Fruit fly (Drosophila melanogaster) Kc167 (cell line): ENCODE results near the gene Gcn5.

Source experiments
- Myc ChIP-seq: fragments of >200 bp; optimal IDR thresholded peaks from 2 replicates; lab custom pipeline; 2017; ENCODE audit warnings: missing external identifiers
- Sin3A ChIP-seq: fragments of >200 bp; optimal IDR thresholded peaks from 2 replicates; lab custom pipeline; 2018; ENCODE audit warnings: missing external identifiers
- h ChIP-seq: fragments of >200 bp; optimal IDR thresholded peaks from 3 replicates; lab custom pipeline; 2018; ENCODE audit warnings: missing external identifiers
- insv ChIP-seq: fragments of >200 bp; optimal IDR thresholded peaks from 3 replicates; lab custom pipeline; 2018; ENCODE audit warnings: missing external identifiers
- psq ChIP-seq: fragments of >200 bp; optimal IDR thresholded peaks from 2 replicates; lab custom pipeline; 2017; ENCODE audit warnings: missing external identifiers
- ttk ChIP-seq: sonication (Bioruptor generic); optimal IDR thresholded peaks from 2 replicates; lab custom pipeline; 2017; ENCODE audit warnings: missing external identifiers

The Gcn5 gene

dm6 chr3L:12523941-12524340, at the start of gene Gcn5, which contains the start of gene ver:
Gene Gcn5, minus strand, starts transcription at chr3L:12524014.
Gene ver, plus strand, starts transcription at chr3L:12523987.
- TF ChIP-seq Myc (lab: Kevin White, UChicago): no peak
- TF ChIP-seq psq (lab: Kevin White, UChicago): no peak
- no peak for TF ChIP-seq ttk (lab: Kevin White, UChicago)
- TF ChIP-seq insv (lab: Kevin White, UChicago): no peak
- no peak for TF ChIP-seq Sin3A
- no peak for TF ChIP-seq h (lab: Kevin White, UChicago)

dm6 chr3L:12572366-12572765, 48.6 kb upstream of the Gcn5 start, which contains the start of gene sowah:
Gene sowah, minus strand, starts transcription at chr3L:12572542.
- TF ChIP-seq psq (lab: Kevin White, UChicago) (no peak), Sin3A (no peak), Myc (lab: Kevin White, UChicago) (no peak), ttk (lab: Kevin White, UChicago) (no peak), insv (lab: Kevin White, UChicago) (no peak), h (lab: Kevin White, UChicago) (no peak)

- TF ChIP-seq insv (lab: Kevin White, UChicago): no peak
- TF ChIP-seq h (lab: Kevin White, UChicago): no peak
- TF ChIP-seq Myc (lab: Kevin White, UChicago): no peak
- TF ChIP-seq psq (lab: Kevin White, UChicago): no peak
Observed at dm6 chr3L:12566065-12566730, 42.4 kb upstream of the Gcn5 start.

dm6 chr3L:12565422-12565821, 41.6 kb upstream of the Gcn5 start:
- TF ChIP-seq insv (lab: Kevin White, UChicago): no peak
- no peak for TF ChIP-seq Myc (lab: Kevin White, UChicago)
- no peak for TF ChIP-seq Sin3A
- no peak for TF ChIP-seq ttk (lab: Kevin White, UChicago)
- TF ChIP-seq h (lab: Kevin White, UChicago): no peak
- no peak for TF ChIP-seq psq (lab: Kevin White, UChicago)

- no peak for TF ChIP-seq ttk (lab: Kevin White, UChicago)
- no peak for TF ChIP-seq insv (lab: Kevin White, UChicago)
- no peak for TF ChIP-seq Sin3A
- no peak for TF ChIP-seq Myc (lab: Kevin White, UChicago)
- no peak for TF ChIP-seq psq (lab: Kevin White, UChicago)
- no peak for TF ChIP-seq h (lab: Kevin White, UChicago)
Observed at dm6 chr3L:12564979-12565378, 41.2 kb upstream of the Gcn5 start.

dm6 chr3L:12564284-12564683, 40.5 kb upstream of the Gcn5 start:
- no peak for TF ChIP-seq Myc (lab: Kevin White, UChicago)
- TF ChIP-seq h (lab: Kevin White, UChicago): no peak
- no peak for TF ChIP-seq psq (lab: Kevin White, UChicago)
- TF ChIP-seq ttk (lab: Kevin White, UChicago): no peak
- TF ChIP-seq Sin3A: no peak
- no peak for TF ChIP-seq insv (lab: Kevin White, UChicago)

dm6 chr3L:12559273-12559672, 35.5 kb upstream of the Gcn5 start:
- TF ChIP-seq psq (lab: Kevin White, UChicago) (no peak), insv (lab: Kevin White, UChicago) (no peak), Myc (lab: Kevin White, UChicago) (no peak), h (lab: Kevin White, UChicago) (no peak), ttk (lab: Kevin White, UChicago) (no peak), Sin3A (no peak)

- TF ChIP-seq ttk (lab: Kevin White, UChicago): no peak
- TF ChIP-seq Myc (lab: Kevin White, UChicago): no peak
Observed at dm6 chr3L:12557736-12558135, 33.9 kb upstream of the Gcn5 start.

dm6 chr3L:12551671-12552070, 27.9 kb upstream of the Gcn5 start:
- TF ChIP-seq psq (lab: Kevin White, UChicago): no peak
- no peak for TF ChIP-seq Sin3A
- TF ChIP-seq ttk (lab: Kevin White, UChicago): no peak
- no peak for TF ChIP-seq Myc (lab: Kevin White, UChicago)
- no peak for TF ChIP-seq h (lab: Kevin White, UChicago)
- no peak for TF ChIP-seq insv (lab: Kevin White, UChicago)

- no peak for TF ChIP-seq ttk (lab: Kevin White, UChicago)
- no peak for TF ChIP-seq Sin3A
- no peak for TF ChIP-seq insv (lab: Kevin White, UChicago)
- no peak for TF ChIP-seq psq (lab: Kevin White, UChicago)
- TF ChIP-seq h (lab: Kevin White, UChicago): no peak
- no peak for TF ChIP-seq Myc (lab: Kevin White, UChicago)
Observed at dm6 chr3L:12549471-12549870, 25.7 kb upstream of the Gcn5 start.

dm6 chr3L:12537123-12537522, 13.3 kb upstream of the Gcn5 start, which contains the start of gene CG4069:
Gene CG4069, minus strand, starts transcription at chr3L:12537315.
- TF ChIP-seq h (lab: Kevin White, UChicago) (no peak), insv (lab: Kevin White, UChicago) (no peak), ttk (lab: Kevin White, UChicago) (no peak), psq (lab: Kevin White, UChicago) (no peak), Myc (lab: Kevin White, UChicago) (no peak), Sin3A (no peak)

- no peak for TF ChIP-seq Sin3A
- TF ChIP-seq insv (lab: Kevin White, UChicago): no peak
- TF ChIP-seq Myc (lab: Kevin White, UChicago): no peak
- no peak for TF ChIP-seq psq (lab: Kevin White, UChicago)
- no peak for TF ChIP-seq ttk (lab: Kevin White, UChicago)
- no peak for TF ChIP-seq h (lab: Kevin White, UChicago)
Observed at dm6 chr3L:12534318-12534717, 10.5 kb upstream of the Gcn5 start, which contains the start of gene Pmm2. Gene Pmm2, plus strand, starts transcription at chr3L:12534590.
